Worm (Caenorhabditis elegans) whole organism, young adult: ENCODE results near the gene gbh-2.
A peak's percentile ranks its signal among the peaks of the same experiment; 100 is the strongest.

Source experiments
- C17E4.6 ChIP-seq: fragments of 200-800 bp; sonication (Bioruptor generic); IDR thresholded peaks from 2 replicates; pipeline ENCODE4 v1.3.6; 2022; ENCODE audit warnings: missing genetic modification reagents, missing genetic modification characterization, missing compliant biosample characterization
- D2030.7 ChIP-seq: fragments of 200-800 bp; sonication (Bioruptor generic); IDR thresholded peaks from 2 replicates; pipeline ENCODE4 v1.3.6; 2022; ENCODE audit warnings: missing genetic modification reagents, missing genetic modification characterization, missing compliant biosample characterization
- F23B12.7 ChIP-seq: sonication (generic microtip); optimal IDR thresholded peaks from 2 replicates; lab custom pipeline; 2017; ENCODE audit warnings: missing genetic modification characterization, mild to moderate bottlenecking, missing compliant biosample characterization, antibody characterized with exemption, moderate library complexity; ENCODE audit not compliant: insufficient read depth
- F33H1.4 ChIP-seq: fragments of 200-800 bp; sonication (Bioruptor generic); IDR thresholded peaks from 2 replicates; pipeline ENCODE4 v1.3.6; 2022; ENCODE audit warnings: missing genetic modification reagents, missing genetic modification characterization, missing compliant biosample characterization
- Y56A3A.18 ChIP-seq: fragments of 200-800 bp; sonication (Bioruptor generic); IDR thresholded peaks from 2 replicates; pipeline ENCODE4 v1.3.6; 2022; ENCODE audit warnings: missing genetic modification reagents, missing genetic modification characterization, missing compliant biosample characterization
- Y95B8A.8 ChIP-seq: fragments of 200-800 bp; sonication (Bioruptor generic); IDR thresholded peaks from 2 replicates; pipeline ENCODE4 v1.3.6; 2022; ENCODE audit warnings: missing genetic modification reagents, missing genetic modification characterization, missing compliant biosample characterization
- aptf-2 ChIP-seq: fragments of 200-800 bp; sonication (Bioruptor generic); conservative IDR thresholded peaks from 2 replicates; pipeline ENCODE4 v1.3.6; 2022; ENCODE audit warnings: missing genetic modification reagents, missing genetic modification characterization, missing compliant biosample characterization
- attf-3 ChIP-seq: fragments of 200-800 bp; sonication (Bioruptor generic); conservative IDR thresholded peaks from 2 replicates; pipeline ENCODE4 v1.3.6; 2022; ENCODE audit warnings: missing genetic modification reagents, missing genetic modification characterization, missing compliant biosample characterization
- ccch-3 ChIP-seq: fragments of 200-800 bp; sonication (Bioruptor generic); optimal IDR thresholded peaks from 2 replicates; lab custom pipeline; 2018; ENCODE audit warnings: mild to moderate bottlenecking, missing genetic modification characterization, missing compliant biosample characterization
- cebp-1 ChIP-seq, 2 experiments: fragments of 200-800 bp in 1 of 2; sonication (Bioruptor generic) in 1 of 2; sonication (generic microtip) in 1 of 2; IDR thresholded peaks in 1 of 2; optimal IDR thresholded peaks in 1 of 2; 2 replicates each; pipeline versions ENCODE4 v1.3.6 to Lab custom; 2017 to 2022; ENCODE audit warnings: missing compliant biosample characterization in 2 of 2, missing genetic modification characterization in 2 of 2, mild to moderate bottlenecking in 1 of 2, missing genetic modification reagents in 1 of 2, moderate library complexity in 1 of 2
- ceh-27 ChIP-seq: fragments of 200-800 bp; sonication (Bioruptor generic); optimal IDR thresholded peaks from 2 replicates; lab custom pipeline; 2018; ENCODE audit warnings: mild to moderate bottlenecking, missing genetic modification characterization, moderate library complexity, missing compliant biosample characterization
- ceh-91 ChIP-seq: fragments of 200-800 bp; sonication (Bioruptor generic); IDR thresholded peaks from 2 replicates; pipeline ENCODE4 v1.3.6; 2022; ENCODE audit warnings: missing genetic modification reagents, missing genetic modification characterization, missing compliant biosample characterization
- die-1 ChIP-seq: sonication (generic microtip); optimal IDR thresholded peaks from 2 replicates; lab custom pipeline; 2016; ENCODE audit warnings: missing genotype, mild to moderate bottlenecking, missing genetic modification characterization, missing compliant biosample characterization
- hlh-12 ChIP-seq: sonication (generic microtip); optimal IDR thresholded peaks from 2 replicates; lab custom pipeline; 2016; ENCODE audit warnings: missing genetic modification characterization, missing compliant biosample characterization
- hmg-1.2 ChIP-seq: fragments of 200-800 bp; sonication (Bioruptor generic); IDR thresholded peaks from 2 replicates; pipeline ENCODE4 v1.3.6; 2022; ENCODE audit warnings: missing genetic modification reagents, missing genetic modification characterization, missing compliant biosample characterization
- hmg-20 ChIP-seq: fragments of 200-800 bp; sonication (Bioruptor generic); IDR thresholded peaks from 2 replicates; pipeline ENCODE4 v1.3.6; 2022; ENCODE audit warnings: missing genetic modification reagents, missing genetic modification characterization, missing compliant biosample characterization
- hsf-1 ChIP-seq: fragments of 200-800 bp; sonication (Bioruptor generic); IDR thresholded peaks from 2 replicates; pipeline ENCODE4 v1.3.6; 2022; ENCODE audit warnings: missing genetic modification reagents, missing genetic modification characterization, missing compliant biosample characterization
- let-526 ChIP-seq: fragments of 200-800 bp; sonication (Bioruptor generic); IDR thresholded peaks from 2 replicates; pipeline ENCODE4 v1.3.6; 2022; ENCODE audit warnings: missing genetic modification reagents, missing genetic modification characterization, missing compliant biosample characterization
- let-607 ChIP-seq, 2 experiments: fragments of 200-800 bp in 1 of 2; sonication (Bioruptor generic) in 1 of 2; sonication (generic microtip) in 1 of 2; optimal IDR thresholded peaks; 2 replicates each; lab custom pipeline; 2016 to 2018; ENCODE audit warnings: mild to moderate bottlenecking in 2 of 2, missing compliant biosample characterization in 2 of 2, missing genetic modification characterization in 2 of 2, moderate library complexity in 2 of 2, missing genotype in 1 of 2
- lin-26 ChIP-seq: fragments of 200-800 bp; sonication (Bioruptor generic); IDR thresholded peaks from 2 replicates; pipeline ENCODE4 v1.3.6; 2022; ENCODE audit warnings: missing genetic modification reagents, missing genetic modification characterization, missing compliant biosample characterization
- lin-35 ChIP-seq, 3 experiments: fragments of 150-350 bp in 2 of 3; sonication (generic microtip) in 1 of 3; optimal IDR thresholded peaks; 2 replicates each; lab custom pipeline; 2014 to 2018; ENCODE audit warnings: missing biosample characterization in 3 of 3, missing genetic modification characterization in 3 of 3, missing genetic modification reagents in 3 of 3
- lsl-1 ChIP-seq: fragments of 200-800 bp; sonication (Bioruptor generic); optimal IDR thresholded peaks from 2 replicates; lab custom pipeline; 2018; ENCODE audit warnings: mild to moderate bottlenecking, missing genetic modification characterization, moderate library complexity, missing compliant biosample characterization
- lsy-27 ChIP-seq: sonication (generic microtip); optimal IDR thresholded peaks from 2 replicates; lab custom pipeline; 2017; ENCODE audit warnings: missing genetic modification characterization, mild to moderate bottlenecking, missing compliant biosample characterization, antibody characterized with exemption, missing genotype, borderline replicate concordance; ENCODE audit not compliant: insufficient read depth
- madf-3 ChIP-seq: fragments of 200-800 bp; sonication (Bioruptor generic); IDR thresholded peaks from 2 replicates; pipeline ENCODE4 v1.3.6; 2022; ENCODE audit warnings: missing genetic modification reagents, missing genetic modification characterization, missing compliant biosample characterization
- madf-6 ChIP-seq: fragments of 200-800 bp; sonication (Bioruptor generic); IDR thresholded peaks from 2 replicates; pipeline ENCODE4 v1.3.6; 2022; ENCODE audit warnings: missing genetic modification reagents, missing genetic modification characterization, missing compliant biosample characterization
- madf-8 ChIP-seq: fragments of 200-800 bp; sonication (Bioruptor generic); conservative IDR thresholded peaks from 2 replicates; pipeline ENCODE4 v1.3.6; 2022; ENCODE audit warnings: missing genetic modification reagents, missing genetic modification characterization, missing compliant biosample characterization
- mcd-1 ChIP-seq: fragments of 200-800 bp; sonication (Bioruptor generic); IDR thresholded peaks from 2 replicates; pipeline ENCODE4 v1.3.6; 2022; ENCODE audit warnings: missing genetic modification reagents, missing genetic modification characterization, missing compliant biosample characterization
- mel-28 ChIP-seq: sonication (generic microtip); optimal IDR thresholded peaks from 2 replicates; lab custom pipeline; 2016; ENCODE audit warnings: borderline replicate concordance, mild to moderate bottlenecking, missing genetic modification characterization, missing compliant biosample characterization
- nfya-2 ChIP-seq: fragments of 200-800 bp; sonication (Bioruptor generic); IDR thresholded peaks from 2 replicates; pipeline ENCODE4 v1.3.6; 2022; ENCODE audit warnings: missing genetic modification reagents, missing genetic modification characterization, missing compliant biosample characterization
- nfyb-1 ChIP-seq: fragments of 200-800 bp; sonication (Bioruptor generic); IDR thresholded peaks from 2 replicates; pipeline ENCODE4 v1.3.6; 2022; ENCODE audit warnings: missing genetic modification reagents, missing genetic modification characterization, missing compliant biosample characterization
- nhr-120 ChIP-seq: fragments of 200-800 bp; sonication (Bioruptor generic); IDR thresholded peaks from 2 replicates; pipeline ENCODE4 v1.3.6; 2022; ENCODE audit warnings: missing genetic modification characterization, missing compliant biosample characterization
- nhr-179 ChIP-seq: sonication (generic microtip); optimal IDR thresholded peaks from 2 replicates; lab custom pipeline; 2016; ENCODE audit warnings: mild to moderate bottlenecking, missing genetic modification characterization, missing compliant biosample characterization
- nhr-80 ChIP-seq: sonication (generic microtip); optimal IDR thresholded peaks from 2 replicates; lab custom pipeline; 2016; ENCODE audit warnings: missing genetic modification characterization, missing compliant biosample characterization
- rcor-1 ChIP-seq: fragments of 200-800 bp; sonication (Bioruptor generic); IDR thresholded peaks from 2 replicates; pipeline ENCODE4 v1.3.6; 2022; ENCODE audit warnings: missing genetic modification reagents, missing genetic modification characterization, missing compliant biosample characterization
- sdz-38 ChIP-seq: sonication (generic microtip); optimal IDR thresholded peaks from 2 replicates; lab custom pipeline; 2016; ENCODE audit warnings: missing genotype, missing genetic modification characterization, missing compliant biosample characterization
- sea-2 ChIP-seq: fragments of 200-800 bp; sonication (Bioruptor generic); IDR thresholded peaks from 2 replicates; pipeline ENCODE4 v1.3.6; 2022; ENCODE audit warnings: missing genetic modification characterization, missing compliant biosample characterization
- snpc-1.1 ChIP-seq: sonication (generic microtip); optimal IDR thresholded peaks from 2 replicates; lab custom pipeline; 2017; ENCODE audit warnings: missing genetic modification characterization, mild to moderate bottlenecking, missing compliant biosample characterization, antibody characterized with exemption, moderate library complexity, missing genotype, missing genetic modification reagents; ENCODE audit not compliant: insufficient read depth
- snpc-1.3 ChIP-seq: sonication (generic microtip); optimal IDR thresholded peaks from 2 replicates; lab custom pipeline; 2017; ENCODE audit warnings: missing genetic modification characterization, mild to moderate bottlenecking, missing compliant biosample characterization, antibody characterized with exemption, moderate library complexity, missing genotype, missing genetic modification reagents; ENCODE audit not compliant: insufficient read depth
- sptf-2 ChIP-seq: fragments of 200-800 bp; sonication (Bioruptor generic); optimal IDR thresholded peaks from 2 replicates; lab custom pipeline; 2018; ENCODE audit warnings: mild to moderate bottlenecking, missing genetic modification characterization, missing compliant biosample characterization
- unc-130 ChIP-seq: sonication (generic microtip); optimal IDR thresholded peaks from 2 replicates; lab custom pipeline; 2016; ENCODE audit warnings: missing genetic modification reagents, missing genetic modification characterization, missing compliant biosample characterization
- xnd-1 ChIP-seq: sonication (generic microtip); optimal IDR thresholded peaks from 2 replicates; lab custom pipeline; 2016; ENCODE audit warnings: missing genotype, missing genetic modification reagents, missing genetic modification characterization, missing compliant biosample characterization
- ztf-22 ChIP-seq: fragments of 200-800 bp; sonication (Bioruptor generic); optimal IDR thresholded peaks from 2 replicates; lab custom pipeline; 2018; ENCODE audit warnings: mild to moderate bottlenecking, missing genetic modification characterization, moderate library complexity, missing compliant biosample characterization
- ztf-6 ChIP-seq: fragments of 200-800 bp; sonication (Bioruptor generic); IDR thresholded peaks from 2 replicates; pipeline ENCODE4 v1.3.6; 2022; ENCODE audit warnings: missing genetic modification reagents, missing genetic modification characterization, missing compliant biosample characterization

gbh-2 gene

DNA sequence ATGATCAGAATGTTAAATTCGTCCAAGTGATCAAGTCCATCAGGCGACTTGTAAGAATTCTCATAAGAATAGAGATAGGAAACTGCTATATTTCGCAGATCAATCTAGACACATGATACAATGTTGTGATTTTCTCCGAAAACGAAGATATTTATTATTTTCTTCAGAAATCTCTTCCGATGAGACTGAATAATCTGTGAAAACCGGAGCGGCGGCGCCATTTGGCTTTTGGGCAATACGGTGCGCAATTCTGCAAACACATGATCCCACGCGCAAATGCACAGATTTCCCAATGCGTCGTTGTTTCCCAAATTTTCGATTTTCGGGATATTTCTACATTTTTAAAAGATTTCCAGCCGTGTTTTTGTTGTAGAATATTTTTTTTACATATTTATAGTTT lies 43.5 kb upstream of the gbh-2 start (continued):
- peak in 1 of 3 experiments; percentile 7 for TF ChIP-seq lin-35 (GFP tag; optimal IDR thresholded peaks at IDR 0.05; lab: Kevin White, UChicago)
- no peak for TF ChIP-seq ceh-27 (GFP tag; lab: Kevin White, UChicago)
- TF ChIP-seq snpc-1.3 = no peak
- TF ChIP-seq lsl-1 (GFP tag; lab: Kevin White, UChicago) = peak; percentile 67
- TF ChIP-seq nhr-80 (tag; lab: Kevin White, UChicago) = no peak
- no peak for TF ChIP-seq sdz-38 (tag; lab: Kevin White, UChicago)
- no peak for TF ChIP-seq madf-3
- TF ChIP-seq aptf-2 (GFP tag; lab: Robert Waterston, UW) = 0 out of 2 replicates have a peak, but pooled peaks have one; percentile 47
- peak; percentile 42; the same call in 1 of the 2 replicates for TF ChIP-seq F33H1.4 (GFP tag; lab: Robert Waterston, UW)
- TF ChIP-seq mel-28 = no peak
- no peak for TF ChIP-seq nhr-179
- TF ChIP-seq hlh-12 (tag; lab: Kevin White, UChicago) = no peak
- TF ChIP-seq ztf-6 (GFP tag; lab: Robert Waterston, UW) = no peak
- no peak for TF ChIP-seq sea-2 (GFP tag; lab: Robert Waterston, UW)
- peak; percentile 70; the same call in 1 of the 2 replicates for TF ChIP-seq madf-6 (GFP tag; lab: Robert Waterston, UW)
- TF ChIP-seq Y56A3A.18 (GFP tag; lab: Robert Waterston, UW) = no peak
- no peak for TF ChIP-seq ccch-3 (GFP tag; lab: Kevin White, UChicago)
- TF ChIP-seq F23B12.7 (tag; lab: Kevin White, UChicago) = peak; percentile 48
- TF ChIP-seq xnd-1 (tag; lab: Kevin White, UChicago) = peak; percentile 5
- TF ChIP-seq hsf-1 = 0 out of 2 replicates have a peak, but pooled peaks have one; percentile 9
- TF ChIP-seq D2030.7 = 0 out of 2 replicates have a peak, but pooled peaks have one; percentile 17
- TF ChIP-seq snpc-1.1 (tag; lab: Kevin White, UChicago) = peak; percentile 22
- no peak for TF ChIP-seq lin-26
- TF ChIP-seq let-526 (GFP tag; lab: Robert Waterston, UW) = no peak
- peak; percentile 28; the same call in 1 of the 2 replicates for TF ChIP-seq hmg-1.2 (GFP tag; lab: Robert Waterston, UW)
- TF ChIP-seq nfya-2 (GFP tag; lab: Robert Waterston, UW) = no peak
- TF ChIP-seq madf-8 = no peak; the same call in 1 of the 2 replicates
- TF ChIP-seq nfyb-1 (GFP tag; lab: Robert Waterston, UW) = peak; percentile 17; the same call in 1 of the 2 replicates
- TF ChIP-seq sptf-2 (GFP tag; lab: Kevin White, UChicago) = no peak
- TF ChIP-seq hmg-20 (GFP tag; lab: Robert Waterston, UW) = no peak
- no peak for TF ChIP-seq ztf-22 (GFP tag; lab: Kevin White, UChicago)
- peak; percentile 30; the same call in 1 of the 2 replicates for TF ChIP-seq cebp-1 (GFP tag; IDR thresholded peaks at IDR 0.05; lab: Robert Waterston, UW)
- TF ChIP-seq cebp-1 (tag; optimal IDR thresholded peaks at IDR 0.05; lab: Kevin White, UChicago) = peak; percentile 80
- no peak for TF ChIP-seq let-607 (tag; optimal IDR thresholded peaks at IDR 0.05; lab: Kevin White, UChicago)
- no peak for TF ChIP-seq rcor-1
- TF ChIP-seq Y95B8A.8 (GFP tag; lab: Robert Waterston, UW) = no peak
- TF ChIP-seq ceh-91 (GFP tag; lab: Robert Waterston, UW) = 0 out of 2 replicates have a peak, but pooled peaks have one; percentile 16
- TF ChIP-seq nhr-120 (GFP tag; lab: Robert Waterston, UW) = no peak
- TF ChIP-seq C17E4.6 = no peak
- no peak for TF ChIP-seq unc-130
- TF ChIP-seq mcd-1 (GFP tag; lab: Robert Waterston, UW) = peak; percentile 49
- no peak for TF ChIP-seq attf-3 (GFP tag; lab: Robert Waterston, UW)
- no peak for TF ChIP-seq lsy-27 (tag; lab: Kevin White, UChicago)
- TF ChIP-seq die-1 (tag; lab: Kevin White, UChicago) = no peak
